Worm (Caenorhabditis elegans) whole organism, young adult: ENCODE data around the gene F22E5.1.
"Not testable (repeated sequence)": the region's sequence is repeated elsewhere in the genome, so short reads cannot be mapped to it uniquely, and the experiment has no call there.

Experiments
- B0035.1 ChIP-seq: sonication (generic microtip); optimal IDR thresholded peaks from 2 replicates; lab custom pipeline; 2016; ENCODE audit warnings: missing genetic modification characterization, mild to moderate bottlenecking, missing compliant biosample characterization, missing genotype, missing genetic modification reagents
- F49E8.2 ChIP-seq: sonication (generic microtip); optimal IDR thresholded peaks from 3 replicates; lab custom pipeline; 2017; ENCODE audit warnings: missing genetic modification characterization, mild to moderate bottlenecking, missing compliant biosample characterization, antibody characterized with exemption, moderate library complexity; ENCODE audit not compliant: insufficient read depth
- F55B11.4 ChIP-seq: sonication (generic microtip); optimal IDR thresholded peaks from 2 replicates; lab custom pipeline; 2016; ENCODE audit warnings: missing compliant biosample characterization, missing genetic modification characterization, borderline replicate concordance; ENCODE audit not compliant: insufficient read depth
- attf-6 ChIP-seq: fragments of 200-800 bp; sonication (Bioruptor generic); IDR thresholded peaks from 2 replicates; pipeline ENCODE4 v1.3.6; 2022; ENCODE audit warnings: missing genetic modification reagents, missing genetic modification characterization, missing compliant biosample characterization
- gei-17 ChIP-seq: fragments of 200-800 bp; sonication (Bioruptor generic); optimal IDR thresholded peaks from 2 replicates; lab custom pipeline; 2018; ENCODE audit warnings: mild to moderate bottlenecking, missing genetic modification characterization, missing compliant biosample characterization
- mcd-1 ChIP-seq: fragments of 200-800 bp; sonication (Bioruptor generic); IDR thresholded peaks from 2 replicates; pipeline ENCODE4 v1.3.6; 2022; ENCODE audit warnings: missing genetic modification reagents, missing genetic modification characterization, missing compliant biosample characterization
- mxl-1 ChIP-seq: sonication (generic microtip); optimal IDR thresholded peaks from 2 replicates; lab custom pipeline; 2016; ENCODE audit warnings: missing genetic modification characterization, missing compliant biosample characterization

ce11 chrII:2688616-2689015, 15.0 kb downstream of the F22E5.1 start, which contains the start of gene nspf-2:
- not testable (repeated sequence) for TF ChIP-seq attf-6 (GFP tag; lab: Robert Waterston, UW); mxl-1 (tag; lab: Kevin White, UChicago); mcd-1 (GFP tag; lab: Robert Waterston, UW); F55B11.4; gei-17 (GFP tag; lab: Kevin White, UChicago); F49E8.2 (tag; lab: Kevin White, UChicago); B0035.1 (tag; lab: Kevin White, UChicago)
